Fruit fly (Drosophila melanogaster) S2 (cell line): Measurements from ENCODE around the gene Pcmt.

Experiments
- CG8478 ChIP-seq: fragments of >200 bp; optimal IDR thresholded peaks from 2 replicates; lab custom pipeline; 2018
- CTCF ChIP-seq, 2 experiments: fragments of >200 bp; optimal IDR thresholded peaks; 2 replicates each; lab custom pipeline; 2018

DNA sequence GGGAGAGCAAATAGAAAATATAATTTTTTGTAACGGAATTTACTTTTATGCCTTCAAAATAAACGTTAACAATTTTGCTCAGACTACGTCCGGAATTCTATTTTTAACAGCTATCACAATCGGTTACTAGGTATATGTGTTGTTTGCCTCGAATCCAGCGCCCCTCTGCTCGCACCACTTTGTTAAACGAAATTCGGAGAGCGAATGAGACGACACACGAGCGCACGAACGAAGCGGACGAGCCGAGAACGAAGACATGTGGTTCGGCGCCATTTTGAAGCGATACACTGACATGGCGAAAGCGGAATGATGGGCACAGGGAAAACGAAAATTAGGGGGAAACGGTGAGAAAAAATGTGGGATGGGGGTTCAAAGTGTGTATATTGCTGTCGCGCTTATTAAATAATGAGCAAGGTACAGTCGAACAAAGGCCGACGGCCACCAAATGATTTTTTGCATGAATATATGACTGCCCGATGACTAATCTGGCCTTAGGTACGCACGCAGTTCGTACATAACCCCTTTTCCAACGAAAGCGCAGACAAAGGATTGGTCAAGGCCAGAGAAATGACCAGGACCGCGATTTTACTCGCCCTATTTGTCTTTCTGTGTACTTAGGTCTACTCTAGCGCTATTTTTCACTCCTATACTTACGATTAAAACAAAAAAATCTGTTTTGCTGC, 46.4 kb upstream of the Pcmt start:
- no peak for TF ChIP-seq CG8478
- TF ChIP-seq CTCF (optimal IDR thresholded peaks at IDR 0.05; lab: Kevin White, UChicago) = no peak
